Fruit fly (Drosophila melanogaster): ENCODE results near the gene CG2187.

The CG2187 gene

DNA sequence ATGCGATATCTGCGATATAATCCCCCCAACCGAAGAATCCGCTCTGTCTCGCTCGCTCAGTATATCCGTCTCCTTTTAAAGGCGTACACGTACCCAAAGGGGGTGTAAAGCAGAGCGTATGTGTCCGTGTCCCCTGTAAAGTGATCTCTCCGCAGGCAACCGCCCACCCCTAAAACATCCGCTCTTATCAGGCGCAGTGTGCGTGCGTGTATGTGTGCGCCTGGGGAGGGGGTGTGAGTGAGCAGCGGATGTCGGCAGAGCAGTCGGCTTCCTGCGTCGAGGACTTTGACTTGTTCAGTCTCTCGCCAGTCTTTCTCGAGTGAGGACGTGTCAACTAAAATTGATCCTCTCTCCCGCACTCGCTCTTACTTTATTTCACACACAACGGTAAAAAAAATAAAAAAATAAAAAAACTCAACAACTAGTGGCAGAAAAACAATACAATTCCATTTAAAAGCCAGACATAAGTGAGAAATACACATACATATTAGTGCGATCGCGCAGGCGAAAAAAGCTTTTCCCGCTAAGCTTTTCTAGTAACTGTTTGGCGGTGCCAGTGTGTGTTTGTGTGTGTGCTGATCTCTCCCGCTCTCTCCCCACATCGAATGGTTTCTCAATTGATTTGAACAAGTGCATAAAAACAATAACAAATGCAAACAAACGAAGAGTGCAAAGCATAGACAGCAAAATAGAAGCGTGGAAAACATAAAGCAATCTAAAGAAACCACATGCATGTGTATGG, 32.8 kb downstream of the CG2187 start (continued):
- TF ChIP-seq Gug (GFP tag; IDR thresholded peaks at IDR 0.05) (no peak), Smox (GFP tag; optimal IDR thresholded peaks at IDR 0.05) (no peak), vri (GFP tag; optimal IDR thresholded peaks at IDR 0.05) (peak; percentile 11), CG6854 (GFP tag; optimal IDR thresholded peaks at IDR 0.05) (peak; percentile 91), CG6276 (GFP tag; optimal IDR thresholded peaks at IDR 0.05) (no peak), svp (GFP tag) (peak; percentile 79), CG8632 (GFP tag; optimal IDR thresholded peaks at IDR 0.05) (no peak), CG11902 (GFP tag; optimal IDR thresholded peaks at IDR 0.05) (no peak), fkh (GFP tag; optimal IDR thresholded peaks at IDR 0.05) (peak; percentile 56), dac (GFP tag; optimal IDR thresholded peaks at IDR 0.05) (no peak), lz (GFP tag; optimal IDR thresholded peaks at IDR 0.05) (peak; percentile 10), CG9139 (GFP tag; optimal IDR thresholded peaks at IDR 0.05) (peak; percentile 87), Lpt (GFP tag; optimal IDR thresholded peaks at IDR 0.05) (no peak), spab (GFP tag; optimal IDR thresholded peaks at IDR 0.05) (peak; percentile 46), achi (GFP tag; optimal IDR thresholded peaks at IDR 0.05) (no peak), pdm3 (GFP tag; optimal IDR thresholded peaks at IDR 0.05) (no peak), Hr38 (GFP tag; optimal IDR thresholded peaks at IDR 0.05) (no peak)

- TF ChIP-seq eg (GFP tag; IDR thresholded peaks at IDR 0.05): peak; percentile 41; the same call in 1 of the 3 replicates
- peak; percentile 57 for TF ChIP-seq net (GFP tag; optimal IDR thresholded peaks at IDR 0.05)
- no peak for TF ChIP-seq Eip93F (GFP tag; optimal IDR thresholded peaks at IDR 0.05)
- no peak for TF ChIP-seq CG6792 (GFP tag; optimal IDR thresholded peaks at IDR 0.05)
- no peak for TF ChIP-seq lz (GFP tag; optimal IDR thresholded peaks at IDR 0.05)
- TF ChIP-seq CG10669 (GFP tag; optimal IDR thresholded peaks at IDR 0.05): no peak
- TF ChIP-seq CG32006 (GFP tag; optimal IDR thresholded peaks at IDR 0.05): no peak
- TF ChIP-seq Blimp-1 (GFP tag; optimal IDR thresholded peaks at IDR 0.05): no peak
- TF ChIP-seq Sox102F (GFP tag; optimal IDR thresholded peaks at IDR 0.05): peak; percentile 35
- no peak for TF ChIP-seq Sox14 (GFP tag; optimal IDR thresholded peaks at IDR 0.05)
- TF ChIP-seq Hr4 (GFP tag; optimal IDR thresholded peaks at IDR 0.05): no peak
- no peak for TF ChIP-seq CG11294 (GFP tag; IDR thresholded peaks at IDR 0.05)
- TF ChIP-seq CG31627 (GFP tag; optimal IDR thresholded peaks at IDR 0.05): no peak
- TF ChIP-seq CG8632 (GFP tag; optimal IDR thresholded peaks at IDR 0.05): no peak
- no peak for TF ChIP-seq CG6276 (GFP tag; optimal IDR thresholded peaks at IDR 0.05)
- no peak for TF ChIP-seq Hr38 (GFP tag; optimal IDR thresholded peaks at IDR 0.05)
- TF ChIP-seq acj6 (GFP tag; optimal IDR thresholded peaks at IDR 0.05): peak; percentile 19
- TF ChIP-seq Met (GFP tag; optimal IDR thresholded peaks at IDR 0.05): no peak
- peak; percentile 29 for TF ChIP-seq OdsH (GFP tag; optimal IDR thresholded peaks at IDR 0.05)
- TF ChIP-seq esn (GFP tag; optimal IDR thresholded peaks at IDR 0.05): peak; percentile 27
- TF ChIP-seq achi (GFP tag; optimal IDR thresholded peaks at IDR 0.05): no peak
- TF ChIP-seq dsx (GFP tag; optimal IDR thresholded peaks at IDR 0.05; ENCODE audit: poor library complexity, severe bottlenecking): no peak
- peak; percentile 48 for TF ChIP-seq CG16779 (tag; optimal IDR thresholded peaks at IDR 0.05)
- no peak for TF ChIP-seq CG3032 (tag; optimal IDR thresholded peaks at IDR 0.05)
- TF ChIP-seq Ets21C (GFP tag; optimal IDR thresholded peaks at IDR 0.05): no peak
- TF ChIP-seq CG3919 (GFP tag; optimal IDR thresholded peaks at IDR 0.05): peak; percentile 42
- TF ChIP-seq CG8319 (GFP tag; optimal IDR thresholded peaks at IDR 0.05): no peak
- TF ChIP-seq cyc (GFP tag; optimal IDR thresholded peaks at IDR 0.05): no peak
- TF ChIP-seq dac (GFP tag; optimal IDR thresholded peaks at IDR 0.05): no peak
- peak; percentile 40 for TF ChIP-seq CG6808 (GFP tag; optimal IDR thresholded peaks at IDR 0.05)
- TF ChIP-seq CG1621 (tag; optimal IDR thresholded peaks at IDR 0.05): no peak
- peak; percentile 61; the same call in 2 of the 3 replicates for TF ChIP-seq CG6163 (GFP tag; IDR thresholded peaks at IDR 0.05)
- no peak for TF ChIP-seq Hr39 (GFP tag; optimal IDR thresholded peaks at IDR 0.05)
- no peak for TF ChIP-seq Smox (GFP tag; optimal IDR thresholded peaks at IDR 0.05)
- TF ChIP-seq Eip78C (GFP tag): peak; percentile 76
- peak; percentile 25 for TF ChIP-seq CG9139 (GFP tag; optimal IDR thresholded peaks at IDR 0.05)
- TF ChIP-seq CG6854 (GFP tag; optimal IDR thresholded peaks at IDR 0.05): peak; percentile 64
- no peak for TF ChIP-seq CG11902 (GFP tag; optimal IDR thresholded peaks at IDR 0.05)
- TF ChIP-seq vri (GFP tag; optimal IDR thresholded peaks at IDR 0.05): peak; percentile 71
- TF ChIP-seq Eip75B (GFP tag; optimal IDR thresholded peaks at IDR 0.05): peak; percentile 24
Observed at dm6 chr3R:31724580-31725320, 33.7 kb downstream of the CG2187 start.

All from whole organism, prepupa.